Worm (Caenorhabditis elegans): Measurements from ENCODE around the gene fut-8.

DNA sequence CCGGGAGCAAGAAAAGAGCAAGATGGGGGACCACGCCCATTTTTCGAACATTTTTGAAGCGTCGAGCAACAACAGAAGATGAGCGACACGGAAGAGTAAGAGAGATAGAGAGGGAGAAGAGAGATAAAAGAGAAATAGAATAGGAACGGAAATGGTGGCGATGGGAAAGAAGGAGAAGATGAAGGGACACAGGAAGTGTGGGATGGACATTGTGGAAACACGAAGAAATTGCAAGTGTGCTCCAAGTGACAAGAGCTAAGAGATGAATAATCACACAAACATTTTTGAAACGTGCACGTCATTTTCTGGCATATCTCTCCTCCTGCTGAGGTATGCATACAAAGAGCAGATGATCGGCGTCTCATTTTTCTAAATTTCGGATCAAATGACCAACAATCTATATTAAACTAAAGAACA is 40.3 kb upstream of the fut-8 start:
- TF ChIP-seq sox-4 (tag; optimal IDR thresholded peaks at IDR 0.05) (no peak), npax-4 (tag; optimal IDR thresholded peaks at IDR 0.05) (no peak), ceh-18 (tag; optimal IDR thresholded peaks at IDR 0.05) (peak; percentile 78), F13H6.1 (tag; optimal IDR thresholded peaks at IDR 0.05) (no peak)
